Worm (Caenorhabditis elegans): ENCODE data around the gene col-85.

Gene col-85

ce11 chrII:12514620-12515019, 19.7 kb upstream of the col-85 start, which contains the start of gene srh-69:
Gene srh-69 (minus strand): TSS chrII:12514720.
- no peak for TF ChIP-seq nhr-25 (tag; optimal IDR thresholded peaks at IDR 0.05)
- TF ChIP-seq egl-27 (tag; optimal IDR thresholded peaks at IDR 0.05), result no peak
- no peak for TF ChIP-seq tbx-2 (tag; optimal IDR thresholded peaks at IDR 0.05)
- TF ChIP-seq fos-1 (tag; optimal IDR thresholded peaks at IDR 0.05), result no peak
- TF ChIP-seq nhr-76 (tag; optimal IDR thresholded peaks at IDR 0.05), result no peak
- no peak for TF ChIP-seq hmg-11 (tag; optimal IDR thresholded peaks at IDR 0.05)

- TF ChIP-seq jun-1 (tag; optimal IDR thresholded peaks at IDR 0.05) (no peak), nhr-25 (tag; optimal IDR thresholded peaks at IDR 0.05) (no peak), mdl-1 (tag; optimal IDR thresholded peaks at IDR 0.05) (no peak), eor-1 (tag; optimal IDR thresholded peaks at IDR 0.05) (no peak), R02D3.7 (tag; optimal IDR thresholded peaks at IDR 0.05) (no peak)
Measured at ce11 chrII:12511866-12512265, 17.0 kb upstream of the col-85 start, which contains the start of gene srh-73. Gene srh-73 (plus strand): TSS chrII:12512166.

DNA sequence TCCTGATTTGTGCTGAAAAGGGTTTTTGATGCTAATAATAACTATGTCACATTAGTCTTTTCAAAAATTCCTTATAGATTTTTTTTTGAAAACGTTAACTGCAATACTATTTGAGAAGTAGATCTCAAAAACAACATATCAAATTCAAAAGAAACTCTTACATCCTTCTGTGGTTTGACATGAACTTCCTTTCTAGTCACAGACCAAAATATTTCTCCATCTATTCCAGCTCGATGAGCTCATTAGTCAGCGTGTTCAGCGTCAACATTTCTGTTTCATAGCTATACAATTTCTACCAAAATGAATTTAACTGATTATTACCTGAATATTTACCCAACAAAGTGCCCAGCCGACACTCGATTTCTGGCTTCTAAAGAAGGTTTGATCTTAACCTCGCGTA, 13.8 kb upstream of the col-85 start, which contains the start of gene srh-67:
Gene srh-67 (plus strand): TSS at position 301 of the 400 bp plus-strand sequence.
- TF ChIP-seq mdl-1 (tag; optimal IDR thresholded peaks at IDR 0.05) (no peak), nhr-76 (tag; optimal IDR thresholded peaks at IDR 0.05) (no peak), R02D3.7 (tag; optimal IDR thresholded peaks at IDR 0.05) (no peak), fkh-2 (tag; optimal IDR thresholded peaks at IDR 0.05) (no peak), ZK546.5 (tag; optimal IDR thresholded peaks at IDR 0.05) (no peak), jun-1 (tag; optimal IDR thresholded peaks at IDR 0.05) (no peak), elt-2 (tag; optimal IDR thresholded peaks at IDR 0.05) (no peak), nhr-77 (tag; optimal IDR thresholded peaks at IDR 0.05) (no peak), nhr-11 (tag; optimal IDR thresholded peaks at IDR 0.05) (no peak), fkh-10 (GFP tag; optimal IDR thresholded peaks at IDR 0.05) (no peak), egl-27 (tag; optimal IDR thresholded peaks at IDR 0.05) (no peak), unc-62 (GFP tag; optimal IDR thresholded peaks at IDR 0.05) (no peak), eor-1 (tag; optimal IDR thresholded peaks at IDR 0.05) (no peak), skn-1 (tag; optimal IDR thresholded peaks at IDR 0.05) (no peak)

DNA sequence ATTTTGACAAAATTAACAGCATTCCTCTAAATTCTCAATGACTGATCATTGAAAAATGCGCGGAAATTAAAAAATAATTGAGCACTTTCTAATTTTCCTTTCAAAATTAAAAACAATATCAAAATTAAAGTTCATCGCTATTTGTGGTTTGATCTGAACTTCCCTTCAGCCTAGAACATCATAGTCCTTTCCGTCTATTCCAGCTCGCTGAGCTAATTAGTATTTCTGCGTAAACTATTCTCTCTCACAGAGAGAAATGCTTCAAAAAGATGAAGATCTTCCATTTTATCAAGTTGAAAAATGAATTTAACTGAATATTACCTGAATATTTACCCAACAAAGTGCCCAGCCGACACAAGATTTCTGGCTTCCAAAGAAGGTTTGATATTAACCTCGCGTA, 12.1 kb upstream of the col-85 start, which contains the start of gene srh-68:
Gene srh-68 (plus strand): TSS at position 301 of the 400 bp plus-strand sequence.
- TF ChIP-seq zag-1 (tag; optimal IDR thresholded peaks at IDR 0.05), result no peak
- no peak for TF ChIP-seq ztf-4 (tag; optimal IDR thresholded peaks at IDR 0.05)
- TF ChIP-seq ceh-9 (tag; optimal IDR thresholded peaks at IDR 0.05), result no peak
- TF ChIP-seq tbx-2 (tag; optimal IDR thresholded peaks at IDR 0.05), result no peak
- no peak for TF ChIP-seq sea-2 (GFP tag; optimal IDR thresholded peaks at IDR 0.05)
- no peak for TF ChIP-seq skn-1 (tag; optimal IDR thresholded peaks at IDR 0.05)
- no peak for TF ChIP-seq snpc-4 (tag; optimal IDR thresholded peaks at IDR 0.05)
- no peak for TF ChIP-seq nhr-67 (tag; optimal IDR thresholded peaks at IDR 0.05)
- TF ChIP-seq ceh-28 (tag; optimal IDR thresholded peaks at IDR 0.05), result no peak
- no peak for TF ChIP-seq hmg-11 (tag; optimal IDR thresholded peaks at IDR 0.05)
- no peak for TF ChIP-seq nhr-25 (tag; optimal IDR thresholded peaks at IDR 0.05)
- TF ChIP-seq nhr-23 (tag; optimal IDR thresholded peaks at IDR 0.05), result no peak
- TF ChIP-seq ZK546.5 (tag; optimal IDR thresholded peaks at IDR 0.05), result no peak
- TF ChIP-seq daf-12 (tag; optimal IDR thresholded peaks at IDR 0.05), result no peak
- TF ChIP-seq lsy-12 (tag; optimal IDR thresholded peaks at IDR 0.05), result no peak
- TF ChIP-seq nhr-11 (tag; optimal IDR thresholded peaks at IDR 0.05), result no peak
- no peak for TF ChIP-seq jun-1 (tag; optimal IDR thresholded peaks at IDR 0.05)

- TF ChIP-seq nhr-11 (tag; optimal IDR thresholded peaks at IDR 0.05) (peak; percentile 10), nfya-1 (tag; optimal IDR thresholded peaks at IDR 0.05; ENCODE audit: insufficient read depth) (no peak)
Measured at ce11 chrII:12506511-12506910, 11.6 kb upstream of the col-85 start.

ce11 chrII:12502784-12503183, 7.9 kb upstream of the col-85 start, which contains the start of gene ador-1:
Gene ador-1 (minus strand): TSS chrII:12502884.
- no peak for TF ChIP-seq tbx-2 (tag; optimal IDR thresholded peaks at IDR 0.05)
- TF ChIP-seq ceh-16 (tag; optimal IDR thresholded peaks at IDR 0.05), result no peak
- no peak for TF ChIP-seq snpc-4 (tag; optimal IDR thresholded peaks at IDR 0.05)
- no peak for TF ChIP-seq mml-1 (tag; optimal IDR thresholded peaks at IDR 0.05)
- no peak for TF ChIP-seq lsy-12 (tag; optimal IDR thresholded peaks at IDR 0.05)
- TF ChIP-seq nfya-1 (tag; optimal IDR thresholded peaks at IDR 0.05; ENCODE audit: insufficient read depth), result no peak
- TF ChIP-seq aly-2 (tag; optimal IDR thresholded peaks at IDR 0.05), result no peak
- TF ChIP-seq daf-12 (tag; optimal IDR thresholded peaks at IDR 0.05), result no peak

Data from whole organism, L3 larva.